Fruit fly (Drosophila melanogaster): ENCODE data around the gene Sf3a1.

The Sf3a1 gene

dm6 chr3R:16987220-16987923 lies 14.8 kb downstream of the Sf3a1 start, which contains the start of gene CG18622:
Gene CG18622, minus strand, starts transcription at chr3R:16987732.
- no peak for TF ChIP-seq pan (optimal IDR thresholded peaks at IDR 0.05)
- no peak for TF ChIP-seq Dll (optimal IDR thresholded peaks at IDR 0.05)

- peak in 1 of 2 experiments; percentile 28 for TF ChIP-seq EcR (GFP tag; optimal IDR thresholded peaks at IDR 0.05)
- TF ChIP-seq pan (optimal IDR thresholded peaks at IDR 0.05): no peak
- TF ChIP-seq usp (GFP tag; optimal IDR thresholded peaks at IDR 0.05): no peak
- TF ChIP-seq CG8478 (optimal IDR thresholded peaks at IDR 0.05): no peak
Observed at dm6 chr3R:16986181-16987074, 15.7 kb downstream of the Sf3a1 start.

dm6 chr3R:16985547-16985946 lies 16.6 kb downstream of the Sf3a1 start:
- TF ChIP-seq usp (GFP tag; optimal IDR thresholded peaks at IDR 0.05): no peak
- TF ChIP-seq EcR (GFP tag; optimal IDR thresholded peaks at IDR 0.05): no peak
- no peak for TF ChIP-seq Dll (optimal IDR thresholded peaks at IDR 0.05)
- TF ChIP-seq psq (optimal IDR thresholded peaks at IDR 0.05): no peak
- TF ChIP-seq pan (optimal IDR thresholded peaks at IDR 0.05): peak; percentile 84

dm6 chr3R:16984221-16984620 lies 17.9 kb downstream of the Sf3a1 start:
- no peak for TF ChIP-seq EcR (GFP tag; optimal IDR thresholded peaks at IDR 0.05)
- TF ChIP-seq pan (optimal IDR thresholded peaks at IDR 0.05): no peak
- no peak for TF ChIP-seq usp (GFP tag; optimal IDR thresholded peaks at IDR 0.05)
- no peak for TF ChIP-seq psq (optimal IDR thresholded peaks at IDR 0.05)
- no peak for TF ChIP-seq CG8478 (optimal IDR thresholded peaks at IDR 0.05)
- TF ChIP-seq Dll (optimal IDR thresholded peaks at IDR 0.05): no peak

dm6 chr3R:16983001-16983400 lies 19.2 kb downstream of the Sf3a1 start:
- TF ChIP-seq EcR (GFP tag; optimal IDR thresholded peaks at IDR 0.05): no peak
- TF ChIP-seq Dll (optimal IDR thresholded peaks at IDR 0.05): no peak
- TF ChIP-seq pan (optimal IDR thresholded peaks at IDR 0.05): no peak
- TF ChIP-seq psq (optimal IDR thresholded peaks at IDR 0.05): no peak
- no peak for TF ChIP-seq CG8478 (optimal IDR thresholded peaks at IDR 0.05)
- TF ChIP-seq usp (GFP tag; optimal IDR thresholded peaks at IDR 0.05): no peak

- no peak for TF ChIP-seq usp (GFP tag; optimal IDR thresholded peaks at IDR 0.05)
- no peak for TF ChIP-seq pan (optimal IDR thresholded peaks at IDR 0.05)
- TF ChIP-seq Dll (optimal IDR thresholded peaks at IDR 0.05): no peak
- no peak for TF ChIP-seq psq (optimal IDR thresholded peaks at IDR 0.05)
- no peak for TF ChIP-seq CG8478 (optimal IDR thresholded peaks at IDR 0.05)
- no peak for TF ChIP-seq EcR (GFP tag; optimal IDR thresholded peaks at IDR 0.05)
Observed at dm6 chr3R:16982108-16982707, 19.9 kb downstream of the Sf3a1 start, which contains the start of gene AhcyL2. Gene AhcyL2, minus strand, starts transcription at chr3R:16982158.

- TF ChIP-seq CG8478 (optimal IDR thresholded peaks at IDR 0.05) (no peak), usp (GFP tag; optimal IDR thresholded peaks at IDR 0.05) (no peak)
Observed at dm6 chr3R:16980958-16981623, 21.1 kb downstream of the Sf3a1 start.

dm6 chr3R:16977745-16978305 lies 24.3 kb downstream of the Sf3a1 start, which contains the start of gene Actn3:
Gene Actn3, minus strand, starts transcription at chr3R:16977795.
- no peak for TF ChIP-seq EcR (GFP tag; optimal IDR thresholded peaks at IDR 0.05)
- no peak for TF ChIP-seq CG8478 (optimal IDR thresholded peaks at IDR 0.05)
- no peak for TF ChIP-seq Dll (optimal IDR thresholded peaks at IDR 0.05)
- TF ChIP-seq usp (GFP tag; optimal IDR thresholded peaks at IDR 0.05): no peak
- no peak for TF ChIP-seq psq (optimal IDR thresholded peaks at IDR 0.05)
- no peak for TF ChIP-seq pan (optimal IDR thresholded peaks at IDR 0.05)

dm6 chr3R:16974904-16975303 lies 27.3 kb downstream of the Sf3a1 start, which contains the start of gene VhaM9.7-d:
Gene VhaM9.7-d, plus strand, starts transcription at chr3R:16975204.
- TF ChIP-seq EcR (GFP tag; optimal IDR thresholded peaks at IDR 0.05) (no peak), pan (optimal IDR thresholded peaks at IDR 0.05) (no peak), CG8478 (optimal IDR thresholded peaks at IDR 0.05) (no peak), usp (GFP tag; optimal IDR thresholded peaks at IDR 0.05) (no peak), Dll (optimal IDR thresholded peaks at IDR 0.05) (no peak), psq (optimal IDR thresholded peaks at IDR 0.05) (no peak)

- TF ChIP-seq psq (optimal IDR thresholded peaks at IDR 0.05): no peak
- no peak for TF ChIP-seq usp (GFP tag; optimal IDR thresholded peaks at IDR 0.05)
- TF ChIP-seq pan (optimal IDR thresholded peaks at IDR 0.05): no peak
- no peak for TF ChIP-seq Dll (optimal IDR thresholded peaks at IDR 0.05)
- no peak for TF ChIP-seq EcR (GFP tag; optimal IDR thresholded peaks at IDR 0.05)
- TF ChIP-seq CG8478 (optimal IDR thresholded peaks at IDR 0.05): no peak
Observed at dm6 chr3R:16972575-16972974, 29.6 kb downstream of the Sf3a1 start.

dm6 chr3R:16972136-16972535 lies 30.0 kb downstream of the Sf3a1 start, which contains the start of gene Abd-B:
Gene Abd-B, minus strand, starts transcription at chr3R:16972236.
- TF ChIP-seq CG8478 (optimal IDR thresholded peaks at IDR 0.05) (no peak), EcR (GFP tag; optimal IDR thresholded peaks at IDR 0.05) (no peak), usp (GFP tag; optimal IDR thresholded peaks at IDR 0.05) (no peak)
